Worm (Caenorhabditis elegans): ENCODE measurements around the gene mboa-2.

- TF ChIP-seq F13C5.2 (tag; optimal IDR thresholded peaks at IDR 0.05): no peak
- no peak for TF ChIP-seq sea-1 (GFP tag; conservative IDR thresholded peaks at IDR 0.05)
- TF ChIP-seq aly-1 (tag; optimal IDR thresholded peaks at IDR 0.05): no peak
- no peak for TF ChIP-seq ama-1 (optimal IDR thresholded peaks at IDR 0.05)
- no peak for TF ChIP-seq pes-1 (GFP tag; IDR thresholded peaks at IDR 0.05)
- TF ChIP-seq tra-4 (tag; optimal IDR thresholded peaks at IDR 0.05): no peak
Observed at ce11 chrV:11071453-11071852, 50.8 kb downstream of the mboa-2 start.
